Fruit fly (Drosophila melanogaster) whole organism, embryonic: ENCODE data around the gene CG10621.
A peak's percentile ranks its signal among the peaks of the same experiment; 100 is the strongest.

Source experiments
- Asciz ChIP-seq: fragments of 200-800 bp; sonication (Bioruptor generic); optimal IDR thresholded peaks from 2 replicates; lab custom pipeline; 2017; ENCODE audit warnings: missing biosample characterization, mild to moderate bottlenecking, missing genetic modification characterization, missing genetic modification reagents
- CG11560 ChIP-seq: fragments of 200-800 bp; sonication (Bioruptor generic); IDR thresholded peaks from 3 replicates; pipeline ENCODE4 v1.3.6; 2022; ENCODE audit warnings: missing biosample characterization, missing genetic modification characterization
- CG12769 ChIP-seq: fragments of 200-800 bp; sonication (Bioruptor generic); optimal IDR thresholded peaks from 2 replicates; lab custom pipeline; 2019; ENCODE audit warnings: missing biosample characterization, mild to moderate bottlenecking, missing genetic modification characterization, moderate library complexity
- CG15073 ChIP-seq: fragments of 200-800 bp; sonication (Bioruptor generic); optimal IDR thresholded peaks from 2 replicates; lab custom pipeline; 2016; ENCODE audit warnings: missing biosample characterization, missing genetic modification characterization
- CG16863 ChIP-seq: fragments of 200-800 bp; sonication (Bioruptor generic); optimal IDR thresholded peaks from 3 replicates; lab custom pipeline; 2016; ENCODE audit warnings: missing biosample characterization, missing genetic modification characterization
- CG17328 ChIP-seq: fragments of 200-800 bp; sonication (Bioruptor generic); IDR thresholded peaks from 2 replicates; pipeline ENCODE4 v1.3.6; 2022; ENCODE audit warnings: missing biosample characterization, missing genetic modification characterization
- CG18262 ChIP-seq: fragments of 200-800 bp; optimal IDR thresholded peaks from 3 replicates; lab custom pipeline; 2019; ENCODE audit warnings: missing biosample characterization, mild to moderate bottlenecking, missing genetic modification characterization, moderate library complexity
- CG32767 ChIP-seq: fragments of 200-800 bp; sonication (Bioruptor generic); IDR thresholded peaks from 2 replicates; pipeline ENCODE4 v1.3.6; 2022; ENCODE audit warnings: missing biosample characterization, missing genetic modification characterization
- CG34224 ChIP-seq: fragments of 200-800 bp; sonication (Bioruptor generic); IDR thresholded peaks from 3 replicates; pipeline ENCODE4 v1.3.6; 2022; ENCODE audit warnings: missing biosample characterization, missing genetic modification characterization; ENCODE audit not compliant: partially characterized antibody
- CG3726 ChIP-seq: fragments of 200-800 bp; sonication (Bioruptor generic); IDR thresholded peaks from 3 replicates; pipeline ENCODE4, ENCODE4 v1.3.6; 2022; ENCODE audit warnings: missing biosample characterization, missing genetic modification characterization
- CG4617 ChIP-seq: fragments of 200-800 bp; sonication (Bioruptor generic); optimal IDR thresholded peaks from 3 replicates; lab custom pipeline; 2016; ENCODE audit warnings: missing biosample characterization, missing genetic modification characterization, borderline replicate concordance
- CG6272 ChIP-seq: fragments of 200-800 bp; sonication (Bioruptor generic); IDR thresholded peaks from 2 replicates; pipeline ENCODE4 v1.3.6; 2022; ENCODE audit warnings: missing biosample characterization, missing genetic modification characterization
- CG7271 ChIP-seq: fragments of 200-800 bp; sonication (Bioruptor generic); optimal IDR thresholded peaks from 2 replicates; lab custom pipeline; 2018; ENCODE audit warnings: missing biosample characterization, mild to moderate bottlenecking, missing genetic modification characterization, moderate library complexity
- CG7786 ChIP-seq: fragments of 200-800 bp; sonication (Bioruptor generic); optimal IDR thresholded peaks from 2 replicates; lab custom pipeline; 2016; ENCODE audit warnings: missing biosample characterization, missing genetic modification characterization
- CG8765 ChIP-seq: fragments of 200-800 bp; sonication (Bioruptor generic); IDR thresholded peaks from 2 replicates; pipeline ENCODE4 v1.3.6; 2022; ENCODE audit warnings: missing biosample characterization, missing genetic modification characterization
- CG9932 ChIP-seq: fragments of 200-800 bp; sonication (Bioruptor generic); IDR thresholded peaks from 2 replicates; pipeline ENCODE4 v1.3.6; 2022; ENCODE audit warnings: missing biosample characterization, missing genetic modification characterization
- D19A ChIP-seq: fragments of 200-800 bp; optimal IDR thresholded peaks from 3 replicates; lab custom pipeline; 2019; ENCODE audit warnings: missing biosample characterization, mild to moderate bottlenecking, missing genetic modification characterization, moderate library complexity
- HLH54F ChIP-seq: fragments of 200-800 bp; sonication (Bioruptor generic); optimal IDR thresholded peaks from 3 replicates; lab custom pipeline; 2016; ENCODE audit warnings: missing biosample characterization, missing genetic modification characterization
- Hey ChIP-seq: fragments of 200-800 bp; sonication (Bioruptor generic); optimal IDR thresholded peaks from 3 replicates; lab custom pipeline; 2018; ENCODE audit warnings: missing biosample characterization, mild to moderate bottlenecking, missing genetic modification characterization
- HmgZ ChIP-seq: fragments of 200-800 bp; sonication (Bioruptor generic); optimal IDR thresholded peaks from 2 replicates; lab custom pipeline; 2018; ENCODE audit warnings: missing biosample characterization, mild to moderate bottlenecking, missing genetic modification characterization
- Med ChIP-seq: fragments of 200-800 bp; sonication (Bioruptor generic); peaks from one replicate; lab custom pipeline; 2016; ENCODE audit warnings: missing biosample characterization, missing genetic modification characterization, mild to moderate bottlenecking, inconsistent platforms, moderate library complexity
- NC2α ChIP-seq: fragments of 200-800 bp; sonication (Bioruptor generic); optimal IDR thresholded peaks from 2 replicates; lab custom pipeline; 2016; ENCODE audit warnings: missing biosample characterization, missing genetic modification characterization
- Oaz ChIP-seq: fragments of 200-800 bp; sonication (Bioruptor generic); IDR thresholded peaks from 2 replicates; pipeline ENCODE4 v1.3.6; 2022; ENCODE audit warnings: missing biosample characterization, missing genetic modification characterization
- Oli ChIP-seq: fragments of 200-800 bp; sonication (Bioruptor generic); optimal IDR thresholded peaks from 2 replicates; lab custom pipeline; 2018; ENCODE audit warnings: missing biosample characterization, mild to moderate bottlenecking, missing genetic modification characterization, moderate library complexity
- Ravus ChIP-seq: fragments of 200-800 bp; sonication (Bioruptor generic); IDR thresholded peaks from 2 replicates; pipeline ENCODE4 v1.3.6; 2022; ENCODE audit warnings: missing biosample characterization, missing genetic modification characterization
- Side ChIP-seq: fragments of 200-800 bp; sonication (Bioruptor generic); optimal IDR thresholded peaks from 2 replicates; lab custom pipeline; 2016; ENCODE audit warnings: missing biosample characterization, missing genetic modification characterization
- Trl ChIP-seq, 3 experiments: fragments of >200 bp in 2 of 3; fragments of 200-800 bp in 1 of 3; sonication (Bioruptor generic) in 1 of 3; optimal IDR thresholded peaks; 2 replicates in 1 of 3; 3 replicates in 2 of 3; lab custom pipeline; 2016 to 2017; ENCODE audit warnings: missing biosample characterization in 1 of 3, missing genetic modification characterization in 1 of 3
- Xbp1 ChIP-seq: fragments of 200-800 bp; sonication (Bioruptor generic); optimal IDR thresholded peaks from 3 replicates; lab custom pipeline; 2016; ENCODE audit warnings: missing biosample characterization, mild to moderate bottlenecking, missing genetic modification characterization
- ab ChIP-seq: fragments of 200-800 bp; sonication (Bioruptor generic); optimal IDR thresholded peaks from 2 replicates; lab custom pipeline; 2016; ENCODE audit warnings: missing biosample characterization, missing genetic modification characterization
- amos ChIP-seq: fragments of 200-800 bp; sonication (Bioruptor generic); IDR thresholded peaks from 2 replicates; pipeline ENCODE4 v1.3.6; 2022; ENCODE audit warnings: missing biosample characterization, missing genetic modification characterization; ENCODE audit not compliant: partially characterized antibody
- aop ChIP-seq: fragments of 200-800 bp; sonication (Bioruptor generic); IDR thresholded peaks from 2 replicates; pipeline ENCODE4 v1.3.6; 2022; ENCODE audit warnings: missing biosample characterization, missing genetic modification characterization
- ara ChIP-seq: fragments of 200-800 bp; sonication (Bioruptor generic); IDR thresholded peaks from 2 replicates; pipeline ENCODE4 v1.3.6; 2022; ENCODE audit warnings: missing biosample characterization, missing genetic modification characterization
- ash1 ChIP-seq: fragments of 200-800 bp; sonication (Bioruptor generic); optimal IDR thresholded peaks from 2 replicates; lab custom pipeline; 2018; ENCODE audit warnings: missing biosample characterization, mild to moderate bottlenecking, missing genetic modification characterization
- az2 ChIP-seq: fragments of 200-800 bp; sonication (Bioruptor generic); optimal IDR thresholded peaks from 3 replicates; lab custom pipeline; 2016; ENCODE audit warnings: missing biosample characterization, missing genetic modification characterization
- dimm ChIP-seq: fragments of 200-800 bp; sonication (Bioruptor generic); IDR thresholded peaks from 2 replicates; pipeline ENCODE4 v1.3.6; 2022; ENCODE audit warnings: missing biosample characterization, missing genetic modification characterization
- gcm2 ChIP-seq: fragments of 200-800 bp; sonication (Bioruptor generic); optimal IDR thresholded peaks from 2 replicates; lab custom pipeline; 2016; ENCODE audit warnings: missing biosample characterization, missing genetic modification characterization
- grau ChIP-seq: fragments of 200-800 bp; optimal IDR thresholded peaks from 3 replicates; lab custom pipeline; 2019; ENCODE audit warnings: missing biosample characterization, mild to moderate bottlenecking, missing genetic modification characterization, moderate library complexity
- inv ChIP-seq: fragments of 200-800 bp; sonication (Bioruptor generic); IDR thresholded peaks from 2 replicates; pipeline ENCODE4 v1.3.6; 2022; ENCODE audit warnings: missing biosample characterization, missing genetic modification characterization; ENCODE audit not compliant: partially characterized antibody
- klu ChIP-seq: fragments of 200-800 bp; sonication (Bioruptor generic); IDR thresholded peaks from 2 replicates; pipeline ENCODE4 v1.3.6; 2022; ENCODE audit warnings: missing biosample characterization, missing genetic modification characterization
- lbe ChIP-seq: fragments of 200-800 bp; sonication (Bioruptor generic); optimal IDR thresholded peaks from 2 replicates; lab custom pipeline; 2016; ENCODE audit warnings: missing biosample characterization, mild to moderate bottlenecking, missing genetic modification characterization
- luna ChIP-seq: fragments of 200-800 bp; sonication (Bioruptor generic); optimal IDR thresholded peaks from 2 replicates; lab custom pipeline; 2016; ENCODE audit warnings: missing biosample characterization, missing genetic modification characterization
- mld ChIP-seq: fragments of 200-800 bp; sonication (Bioruptor generic); IDR thresholded peaks from 3 replicates; pipeline ENCODE4 v1.3.6; 2022; ENCODE audit warnings: missing biosample characterization, missing genetic modification characterization; ENCODE audit not compliant: partially characterized antibody
- nau ChIP-seq: fragments of 200-800 bp; sonication (Bioruptor generic); optimal IDR thresholded peaks from 3 replicates; lab custom pipeline; 2017; ENCODE audit warnings: missing biosample characterization, mild to moderate bottlenecking, missing genetic modification characterization, missing genetic modification reagents
- nmo ChIP-seq: fragments of 200-800 bp; sonication (Bioruptor generic); optimal IDR thresholded peaks from 2 replicates; lab custom pipeline; 2018; ENCODE audit warnings: missing biosample characterization, mild to moderate bottlenecking, missing genetic modification characterization, moderate library complexity
- odd ChIP-seq: fragments of 200-800 bp; sonication (Bioruptor generic); optimal IDR thresholded peaks from 2 replicates; lab custom pipeline; 2017; ENCODE audit warnings: missing biosample characterization, mild to moderate bottlenecking, missing genetic modification characterization
- pb ChIP-seq: fragments of 200-800 bp; sonication (Bioruptor generic); optimal IDR thresholded peaks from 3 replicates; lab custom pipeline; 2016; ENCODE audit warnings: missing biosample characterization, missing genetic modification characterization
- pfk ChIP-seq: fragments of 200-800 bp; sonication (Bioruptor generic); optimal IDR thresholded peaks from 2 replicates; lab custom pipeline; 2018; ENCODE audit warnings: missing biosample characterization, mild to moderate bottlenecking, missing genetic modification characterization, moderate library complexity
- pum ChIP-seq: fragments of 200-800 bp; sonication (Bioruptor generic); optimal IDR thresholded peaks from 2 replicates; lab custom pipeline; 2016; ENCODE audit warnings: missing biosample characterization, missing genetic modification characterization
- tin ChIP-seq: fragments of 200-800 bp; sonication (Bioruptor generic); optimal IDR thresholded peaks from 3 replicates; lab custom pipeline; 2016; ENCODE audit warnings: missing biosample characterization, missing genetic modification characterization
- tna ChIP-seq: fragments of 200-800 bp; sonication (Bioruptor generic); IDR thresholded peaks from 2 replicates; pipeline ENCODE4 v1.3.6; 2022; ENCODE audit warnings: missing biosample characterization, missing genetic modification characterization; ENCODE audit not compliant: partially characterized antibody
- trh ChIP-seq: fragments of 200-800 bp; sonication (Bioruptor generic); optimal IDR thresholded peaks from 2 replicates; lab custom pipeline; 2016; ENCODE audit warnings: missing biosample characterization, missing genetic modification characterization
- wek ChIP-seq: fragments of 200-800 bp; sonication (Bioruptor generic); optimal IDR thresholded peaks from 3 replicates; lab custom pipeline; 2018; ENCODE audit warnings: missing biosample characterization, mild to moderate bottlenecking, missing genetic modification characterization, moderate library complexity

Gene CG10621

DNA sequence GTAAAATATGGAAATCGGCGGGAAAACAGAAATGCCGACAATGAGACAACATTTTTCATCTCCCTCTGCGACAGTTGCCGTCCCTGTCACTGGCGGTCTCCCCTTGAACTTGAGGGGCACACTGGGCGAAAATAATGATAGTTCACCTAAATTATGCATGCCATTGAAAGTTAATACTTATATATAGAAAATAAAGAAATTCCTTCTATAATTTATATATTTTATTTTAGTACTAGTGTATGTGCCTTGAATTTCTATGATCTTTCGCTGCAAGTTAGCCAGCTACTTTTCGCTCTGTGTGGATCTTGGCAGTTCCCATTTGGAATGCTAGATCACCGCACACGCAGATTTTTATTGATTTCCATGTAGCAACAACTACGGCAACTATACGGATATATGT, 47.6 kb downstream of the CG10621 start (continued):
- TF ChIP-seq klu (GFP tag; lab: Robert Waterston, UW) (no peak), Ravus (no peak), inv (GFP tag; lab: Robert Waterston, UW) (no peak), CG18262 (tag; lab: Kevin White, UChicago) (peak; percentile 79), wek (no peak), CG15073 (no peak), aop (GFP tag; lab: Robert Waterston, UW) (no peak), az2 (no peak), CG32767 (no peak), pb (GFP tag; lab: Kevin White, UChicago) (no peak), Asciz (GFP tag; lab: Kevin White, UChicago) (no peak), pfk (GFP tag; lab: Kevin White, UChicago) (no peak), trh (GFP tag; lab: Kevin White, UChicago) (no peak), odd (GFP tag; lab: Kevin White, UChicago) (no peak), CG34224 (GFP tag; lab: Robert Waterston, UW) (no peak), Xbp1 (GFP tag; lab: Kevin White, UChicago) (peak; percentile 39), Oaz (no peak), Trl (optimal IDR thresholded peaks at IDR 0.05; lab: Kevin White, UChicago) (no peak), Trl (GFP tag; optimal IDR thresholded peaks at IDR 0.05; lab: Kevin White, UChicago) (no peak), Hey (tag; lab: Kevin White, UChicago) (no peak), ab (GFP tag; lab: Kevin White, UChicago) (no peak), D19A (peak; percentile 62), ara (peak; percentile 73; the same call in 1 of the 2 replicates), Med (GFP tag; lab: Kevin White, UChicago) (peak; percentile 55), dimm (GFP tag; lab: Robert Waterston, UW) (no peak), ash1 (GFP tag; lab: Kevin White, UChicago) (no peak), CG7271 (tag; lab: Kevin White, UChicago) (no peak), amos (GFP tag; lab: Robert Waterston, UW) (no peak), CG3726 (GFP tag; lab: Robert Waterston, UW) (no peak), CG8765 (GFP tag; lab: Robert Waterston, UW) (peak; percentile 38; the same call in 1 of the 2 replicates), gcm2 (no peak), lbe (GFP tag; lab: Kevin White, UChicago) (no peak), NC2α (GFP tag; lab: Kevin White, UChicago) (no peak), CG9932 (GFP tag; lab: Robert Waterston, UW) (no peak), CG6272 (GFP tag; lab: Robert Waterston, UW) (no peak), CG7786 (GFP tag; lab: Kevin White, UChicago) (no peak), Oli (tag; lab: Kevin White, UChicago) (no peak), nmo (peak; percentile 61), CG12769 (tag; lab: Kevin White, UChicago) (no peak), CG4617 (GFP tag; lab: Kevin White, UChicago) (no peak), mld (GFP tag; lab: Robert Waterston, UW) (no peak), CG16863 (GFP tag; lab: Kevin White, UChicago) (no peak), HLH54F (no peak), grau (tag; lab: Kevin White, UChicago) (no peak), CG17328 (GFP tag; lab: Robert Waterston, UW) (peak; percentile 41; the same call in 1 of the 2 replicates), tna (no peak), luna (GFP tag; lab: Kevin White, UChicago) (no peak), pum (no peak), HmgZ (no peak), CG11560 (no peak), Side (GFP tag; lab: Kevin White, UChicago) (no peak), nau (GFP tag; lab: Kevin White, UChicago) (no peak), tin (GFP tag; lab: Kevin White, UChicago) (peak; percentile 51)
